Worm (Caenorhabditis elegans): Measurements from ENCODE around the gene ceh-33.
A peak's percentile ranks its signal among the peaks of the same experiment; 100 is the strongest.

ceh-33 gene

ce11 chrV:5274974-5275373 lies 49.5 kb downstream of the ceh-33 start (continued):
- no peak for TF ChIP-seq mec-3 (tag; optimal IDR thresholded peaks at IDR 0.05; ENCODE audit: borderline replicate concordance)
- no peak for TF ChIP-seq sox-4 (tag; optimal IDR thresholded peaks at IDR 0.05)
- no peak for TF ChIP-seq hlh-13 (GFP tag; optimal IDR thresholded peaks at IDR 0.05)
- no peak for TF ChIP-seq Y22D7AL.16 (tag; optimal IDR thresholded peaks at IDR 0.05)
- no peak for TF ChIP-seq pros-1 (tag; optimal IDR thresholded peaks at IDR 0.05)
- TF ChIP-seq ets-4 (tag; optimal IDR thresholded peaks at IDR 0.05): no peak
- no peak for TF ChIP-seq K02D7.2 (tag; optimal IDR thresholded peaks at IDR 0.05)
- no peak for TF ChIP-seq ceh-2 (tag; optimal IDR thresholded peaks at IDR 0.05)
- peak; percentile 20 for TF ChIP-seq pha-2 (tag; optimal IDR thresholded peaks at IDR 0.05)
- no peak for TF ChIP-seq elt-2 (tag; optimal IDR thresholded peaks at IDR 0.05)
- no peak for TF ChIP-seq pha-4 (tag; optimal IDR thresholded peaks at IDR 0.05)

DNA sequence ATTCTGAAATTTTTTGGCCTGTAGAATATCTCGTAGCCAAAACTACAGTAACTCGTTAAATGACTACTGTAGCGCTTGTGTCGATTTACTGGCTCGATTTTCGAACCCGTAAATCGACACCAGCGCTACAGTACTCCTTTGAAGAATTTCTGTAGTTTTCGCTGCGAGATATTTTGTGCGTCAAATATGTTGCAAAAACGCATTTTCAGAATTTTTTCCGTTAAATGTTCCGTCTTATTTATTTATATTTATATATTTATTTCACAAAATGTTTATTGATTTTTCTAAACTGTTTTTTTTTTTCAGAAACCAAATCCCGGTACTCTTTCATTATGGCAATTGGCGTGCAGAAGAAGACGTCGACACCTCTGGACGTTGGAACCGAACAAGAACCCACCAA lies 50.7 kb downstream of the ceh-33 start, which contains the start of gene natc-2:
Gene natc-2, plus strand, starts transcription at position 301 of the 400 bp plus-strand sequence.
- TF ChIP-seq che-1 (tag; optimal IDR thresholded peaks at IDR 0.05): no peak
- TF ChIP-seq ceh-9 (tag; optimal IDR thresholded peaks at IDR 0.05): no peak
- no peak for TF ChIP-seq sdc-2 (tag; optimal IDR thresholded peaks at IDR 0.05)
- no peak for TF ChIP-seq ama-1 (optimal IDR thresholded peaks at IDR 0.05)
- no peak for TF ChIP-seq ceh-14 (tag; optimal IDR thresholded peaks at IDR 0.05)
- no peak for TF ChIP-seq ceh-18 (tag; optimal IDR thresholded peaks at IDR 0.05)
- no peak for TF ChIP-seq tbx-7 (tag; optimal IDR thresholded peaks at IDR 0.05)
- no peak for TF ChIP-seq ceh-45 (GFP tag; IDR thresholded peaks at IDR 0.05)
- TF ChIP-seq fax-1 (tag; optimal IDR thresholded peaks at IDR 0.05): no peak
- TF ChIP-seq fkh-6 (tag; optimal IDR thresholded peaks at IDR 0.05): no peak
- TF ChIP-seq ref-2 (tag; optimal IDR thresholded peaks at IDR 0.05): no peak

ce11 chrV:5273241-5273640 lies 51.2 kb downstream of the ceh-33 start:
- TF ChIP-seq ceh-24 (tag; optimal IDR thresholded peaks at IDR 0.05) (no peak), hlh-30 (tag; optimal IDR thresholded peaks at IDR 0.05; ENCODE audit: insufficient read depth) (no peak), ceh-45 (GFP tag; IDR thresholded peaks at IDR 0.05) (no peak)

All from whole organism, late embryonic.